Worm (Caenorhabditis elegans): Measurements from ENCODE around the gene gpb-1.

Gene gpb-1

DNA sequence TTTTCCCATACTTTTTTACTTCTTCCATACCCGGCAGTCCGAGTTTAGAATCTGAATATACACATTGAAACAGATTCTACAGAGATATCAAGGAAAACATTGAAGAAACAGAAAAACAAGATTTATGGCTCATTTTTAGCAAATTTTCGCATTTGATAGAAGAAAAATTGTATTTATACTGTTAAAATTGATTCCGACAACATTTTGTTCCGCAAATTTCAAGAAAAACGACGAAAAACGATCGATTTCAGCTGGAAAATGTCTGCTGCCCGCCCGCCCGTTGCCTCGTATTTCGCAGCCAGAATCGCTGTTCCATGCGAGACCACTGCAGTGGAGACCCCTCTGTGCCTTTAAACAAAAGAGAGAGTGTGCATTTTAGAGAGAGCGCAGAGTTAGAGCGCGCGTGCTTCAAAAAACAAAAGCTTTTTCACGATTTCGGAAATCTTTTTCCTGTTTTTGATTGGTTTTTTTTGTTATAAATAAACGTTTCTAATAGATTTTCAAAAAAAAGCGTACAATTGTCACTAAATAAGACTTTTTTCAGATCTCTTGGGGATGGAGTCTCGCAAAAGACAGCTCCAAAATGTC lies 29.6 kb upstream of the gpb-1 start, which contains the start of the genes patr-1 and dna-2 (continued):
- TF ChIP-seq lin-14 (GFP tag; optimal IDR thresholded peaks at IDR 0.05), result peak; percentile 57
- no peak for TF ChIP-seq hlh-4 (tag; optimal IDR thresholded peaks at IDR 0.05)
- TF ChIP-seq lsy-2 (tag; optimal IDR thresholded peaks at IDR 0.05), result peak; percentile 80 to 86
- TF ChIP-seq ceh-63 (GFP tag; optimal IDR thresholded peaks at IDR 0.05), result no peak
- peak; percentile 42 for TF ChIP-seq nhr-20 (tag; optimal IDR thresholded peaks at IDR 0.05)
- no peak for TF ChIP-seq ceh-8 (GFP tag; optimal IDR thresholded peaks at IDR 0.05)
- no peak for TF ChIP-seq aha-1 (tag; optimal IDR thresholded peaks at IDR 0.05)
- TF ChIP-seq zip-4 (GFP tag; optimal IDR thresholded peaks at IDR 0.05), result no peak
- peak; percentile 25 for TF ChIP-seq mef-2 (tag; optimal IDR thresholded peaks at IDR 0.05)
- TF ChIP-seq ama-1 (optimal IDR thresholded peaks at IDR 0.05), result no peak
- no peak for TF ChIP-seq ces-1 (GFP tag; optimal IDR thresholded peaks at IDR 0.05)
- TF ChIP-seq mep-1 (tag; optimal IDR thresholded peaks at IDR 0.05), result peak; percentile 69
- TF ChIP-seq swsn-7 (tag; optimal IDR thresholded peaks at IDR 0.05), result peak; percentile 36
- no peak for TF ChIP-seq tlp-1 (tag; optimal IDR thresholded peaks at IDR 0.05)
- TF ChIP-seq xbp-1 (tag; optimal IDR thresholded peaks at IDR 0.05), result peak; percentile 41
- TF ChIP-seq fos-1 (tag; optimal IDR thresholded peaks at IDR 0.05), result peak; percentile 53
- TF ChIP-seq snpc-4 (tag; optimal IDR thresholded peaks at IDR 0.05), result peak; percentile 16
- TF ChIP-seq nhr-85 (tag), result peak; percentile 52
- peak; percentile 86 to 91 (median 90) for TF ChIP-seq dpl-1 (GFP tag; optimal IDR thresholded peaks at IDR 0.05)
- peak; percentile 58 for TF ChIP-seq nhr-19 (GFP tag; conservative IDR thresholded peaks at IDR 0.05)
- no peak for TF ChIP-seq ceh-88 (GFP tag; IDR thresholded peaks at IDR 0.05)
- TF ChIP-seq lin-15B (tag; optimal IDR thresholded peaks at IDR 0.05), result peak; percentile 31
- TF ChIP-seq nhr-47 (tag; optimal IDR thresholded peaks at IDR 0.05), result no peak
- TF ChIP-seq mab-9 (GFP tag; IDR thresholded peaks at IDR 0.05), result no peak
- TF ChIP-seq lin-13 (GFP tag; optimal IDR thresholded peaks at IDR 0.05), result peak; percentile 16
- no peak for TF ChIP-seq alr-1 (tag; optimal IDR thresholded peaks at IDR 0.05; ENCODE audit: borderline replicate concordance)
- TF ChIP-seq hpl-2 (GFP tag; optimal IDR thresholded peaks at IDR 0.05), result no peak
- peak; percentile 33 for TF ChIP-seq unc-86 (tag; optimal IDR thresholded peaks at IDR 0.05)
- TF ChIP-seq unc-130 (tag; optimal IDR thresholded peaks at IDR 0.05), result no peak
- TF ChIP-seq nhr-77 (tag; optimal IDR thresholded peaks at IDR 0.05), result peak; percentile 14
- no peak for TF ChIP-seq C34B4.2 (tag; optimal IDR thresholded peaks at IDR 0.05)
- TF ChIP-seq lin-39 (tag; optimal IDR thresholded peaks at IDR 0.05), result no peak
- TF ChIP-seq efl-1 (optimal IDR thresholded peaks at IDR 0.05), result peak; percentile 81 to 93
- TF ChIP-seq efl-1 (GFP tag; optimal IDR thresholded peaks at IDR 0.05 in 1 of 2), result peak; percentile 92 to 99
- peak; percentile 4 for TF ChIP-seq egl-13 (tag; optimal IDR thresholded peaks at IDR 0.05)
- peak in 2 of 3 experiments; percentile 60 to 79 for TF ChIP-seq ceh-82 (tag; optimal IDR thresholded peaks at IDR 0.05)
- TF ChIP-seq rnt-1 (tag; optimal IDR thresholded peaks at IDR 0.05), result peak; percentile 79
- no peak for TF ChIP-seq jun-1 (tag; optimal IDR thresholded peaks at IDR 0.05)
- TF ChIP-seq grh-1 (GFP tag; IDR thresholded peaks at IDR 0.05), result peak; percentile 36; the same call in 1 of the 2 replicates
- TF ChIP-seq nhr-237 (tag; optimal IDR thresholded peaks at IDR 0.05), result no peak
- TF ChIP-seq F16B12.6 (tag; optimal IDR thresholded peaks at IDR 0.05), result peak; percentile 37
- TF ChIP-seq unc-62 (GFP tag; optimal IDR thresholded peaks at IDR 0.05), result no peak
- no peak for TF ChIP-seq nhr-71 (tag; optimal IDR thresholded peaks at IDR 0.05)
- TF ChIP-seq ztf-4 (tag; optimal IDR thresholded peaks at IDR 0.05), result no peak
- TF ChIP-seq C16A3.4 (tag; optimal IDR thresholded peaks at IDR 0.05), result peak; percentile 63
- TF ChIP-seq fkh-10 (GFP tag; optimal IDR thresholded peaks at IDR 0.05), result no peak
- TF ChIP-seq aly-2 (tag; optimal IDR thresholded peaks at IDR 0.05), result no peak
- TF ChIP-seq tbx-2 (tag; optimal IDR thresholded peaks at IDR 0.05), result peak; percentile 61

Data from whole organism, L1 larva.